Worm (Caenorhabditis elegans) whole organism, L1 larva: ENCODE data around the gene C08E8.5.

Experiments used
- C16A3.4 ChIP-seq: fragments of 150-350 bp; optimal IDR thresholded peaks from 2 replicates; lab custom pipeline; 2014; ENCODE audit warnings: missing biosample characterization, missing genetic modification characterization
- ama-1 ChIP-seq: fragments of 150-350 bp; optimal IDR thresholded peaks from 2 replicates; lab custom pipeline; 2014
- blmp-1 ChIP-seq: fragments of 150-350 bp; optimal IDR thresholded peaks from 2 replicates; lab custom pipeline; 2014; ENCODE audit warnings: missing biosample characterization, missing genetic modification characterization
- ceh-8 ChIP-seq: fragments of 200-800 bp; sonication (Bioruptor generic); optimal IDR thresholded peaks from 2 replicates; lab custom pipeline; 2018; ENCODE audit warnings: mild to moderate bottlenecking, missing genetic modification characterization, moderate library complexity, missing compliant biosample characterization
- ceh-82 ChIP-seq, 3 experiments: fragments of 150-350 bp in 1 of 3; sonication (generic microtip) in 2 of 3; optimal IDR thresholded peaks; 2 replicates each; lab custom pipeline; 2014 to 2017; ENCODE audit warnings: missing biosample characterization in 3 of 3, missing genetic modification characterization in 3 of 3
- dsc-1 ChIP-seq: sonication (generic microtip); optimal IDR thresholded peaks from 2 replicates; lab custom pipeline; 2016; ENCODE audit warnings: mild to moderate bottlenecking, missing genetic modification characterization, missing compliant biosample characterization
- efl-3 ChIP-seq: fragments of 200-800 bp; sonication (Bioruptor generic); optimal IDR thresholded peaks from 2 replicates; lab custom pipeline; 2018; ENCODE audit warnings: mild to moderate bottlenecking, missing genetic modification characterization, missing compliant biosample characterization
- egl-13 ChIP-seq: sonication (generic microtip); optimal IDR thresholded peaks from 2 replicates; lab custom pipeline; 2016; ENCODE audit warnings: missing genotype, missing genetic modification reagents, missing genetic modification characterization, missing compliant biosample characterization
- elt-2 ChIP-seq: sonication (generic microtip); optimal IDR thresholded peaks from 2 replicates; lab custom pipeline; 2016; ENCODE audit warnings: missing genetic modification characterization, mild to moderate bottlenecking, inconsistent platforms, missing compliant biosample characterization, missing genetic modification reagents
- elt-3 ChIP-seq, 6 experiments: fragments of 150-350 bp in 1 of 6; sonication (generic microtip); optimal IDR thresholded peaks; 2 replicates each; lab custom pipeline; 2017 to 2018; ENCODE audit warnings: missing biosample characterization in 6 of 6, missing genetic modification characterization in 6 of 6, inconsistent platforms in 1 of 6
- fkh-10 ChIP-seq: sonication (generic microtip); optimal IDR thresholded peaks from 2 replicates; lab custom pipeline; 2017; ENCODE audit warnings: missing biosample characterization, missing genetic modification reagents, missing genetic modification characterization
- fkh-4 ChIP-seq: sonication (generic microtip); optimal IDR thresholded peaks from 2 replicates; lab custom pipeline; 2016; ENCODE audit warnings: missing compliant biosample characterization, missing genetic modification characterization, borderline replicate concordance
- fos-1 ChIP-seq: fragments of 150-350 bp; optimal IDR thresholded peaks from 2 replicates; lab custom pipeline; 2014; ENCODE audit warnings: missing biosample characterization, missing genetic modification characterization
- grh-1 ChIP-seq: fragments of 200-800 bp; sonication (Bioruptor generic); IDR thresholded peaks from 2 replicates; pipeline ENCODE4 v1.3.6; 2022; ENCODE audit warnings: missing genetic modification reagents, missing genetic modification characterization, missing compliant biosample characterization
- hlh-4 ChIP-seq: sonication (generic microtip); optimal IDR thresholded peaks from 2 replicates; lab custom pipeline; 2016; ENCODE audit warnings: mild to moderate bottlenecking, missing genetic modification characterization, missing compliant biosample characterization
- irx-1 ChIP-seq: sonication (generic microtip); optimal IDR thresholded peaks from 2 replicates; lab custom pipeline; 2016; ENCODE audit warnings: missing genetic modification characterization, missing compliant biosample characterization
- jun-1 ChIP-seq: fragments of 150-350 bp; optimal IDR thresholded peaks from 2 replicates; lab custom pipeline; 2014; ENCODE audit warnings: missing biosample characterization, missing genetic modification reagents, missing genetic modification characterization
- lin-35 ChIP-seq, 2 experiments: fragments of 150-350 bp; optimal IDR thresholded peaks; 2 replicates each; lab custom pipeline; 2014; ENCODE audit warnings: missing biosample characterization in 2 of 2, missing genetic modification characterization in 2 of 2, missing genetic modification reagents in 2 of 2
- lin-39 ChIP-seq: fragments of 150-350 bp; optimal IDR thresholded peaks from 2 replicates; lab custom pipeline; 2014; ENCODE audit warnings: missing biosample characterization, missing genetic modification reagents, missing genetic modification characterization
- lsy-2 ChIP-seq, 2 experiments: fragments of 150-350 bp; optimal IDR thresholded peaks; 2 replicates each; lab custom pipeline; 2014; ENCODE audit warnings: missing biosample characterization in 2 of 2, missing genetic modification characterization in 2 of 2
- mab-9 ChIP-seq: fragments of 200-800 bp; sonication (Bioruptor generic); IDR thresholded peaks from 2 replicates; pipeline ENCODE4 v1.3.6; 2022; ENCODE audit warnings: missing genetic modification reagents, missing genetic modification characterization, missing compliant biosample characterization
- mdl-1 ChIP-seq, 2 experiments: fragments of 150-350 bp; optimal IDR thresholded peaks; 2 replicates each; lab custom pipeline; 2014 to 2017; ENCODE audit warnings: missing biosample characterization in 2 of 2, missing genetic modification characterization in 2 of 2, inconsistent platforms in 1 of 2
- mep-1 ChIP-seq: fragments of 150-350 bp; optimal IDR thresholded peaks from 2 replicates; lab custom pipeline; 2014; ENCODE audit warnings: missing biosample characterization, missing genetic modification characterization
- nhr-12 ChIP-seq: sonication (generic microtip); optimal IDR thresholded peaks from 2 replicates; lab custom pipeline; 2017; ENCODE audit warnings: missing biosample characterization, missing genetic modification characterization
- nhr-237 ChIP-seq: fragments of 150-350 bp; optimal IDR thresholded peaks from 2 replicates; lab custom pipeline; 2014; ENCODE audit warnings: missing biosample characterization, missing genetic modification characterization
- nhr-28 ChIP-seq: fragments of 150-350 bp; optimal IDR thresholded peaks from 2 replicates; lab custom pipeline; 2014; ENCODE audit warnings: missing biosample characterization, missing genetic modification characterization
- nhr-76 ChIP-seq: sonication (generic microtip); optimal IDR thresholded peaks from 2 replicates; lab custom pipeline; 2017; ENCODE audit warnings: missing biosample characterization, missing genetic modification characterization
- nhr-90 ChIP-seq: sonication (generic microtip); optimal IDR thresholded peaks from 2 replicates; lab custom pipeline; 2016; ENCODE audit warnings: mild to moderate bottlenecking, missing genetic modification characterization, missing compliant biosample characterization; ENCODE audit not compliant: poor library complexity
- skn-1 ChIP-seq: fragments of 150-350 bp; optimal IDR thresholded peaks from 2 replicates; lab custom pipeline; 2014; ENCODE audit warnings: missing biosample characterization, missing genetic modification characterization
- snpc-4 ChIP-seq: fragments of 150-350 bp; optimal IDR thresholded peaks from 2 replicates; lab custom pipeline; 2014; ENCODE audit warnings: missing biosample characterization, missing genetic modification characterization
- snu-23 ChIP-seq: sonication (generic microtip); optimal IDR thresholded peaks from 2 replicates; lab custom pipeline; 2016; ENCODE audit warnings: missing genetic modification characterization, missing compliant biosample characterization
- sptf-1 ChIP-seq: fragments of 150-350 bp; optimal IDR thresholded peaks from 2 replicates; lab custom pipeline; 2014; ENCODE audit warnings: missing biosample characterization, missing genetic modification characterization
- tlp-1 ChIP-seq: fragments of 150-350 bp; optimal IDR thresholded peaks from 2 replicates; lab custom pipeline; 2014; ENCODE audit warnings: missing biosample characterization, missing genetic modification characterization
- unc-98 ChIP-seq: fragments of 200-800 bp; sonication (Bioruptor generic); IDR thresholded peaks from 2 replicates; pipeline ENCODE4 v1.3.6; 2022; ENCODE audit warnings: missing genetic modification characterization, missing compliant biosample characterization
- vab-15 ChIP-seq: sonication (generic microtip); optimal IDR thresholded peaks from 2 replicates; lab custom pipeline; 2017; ENCODE audit warnings: missing genotype, mild to moderate bottlenecking, missing genetic modification characterization, missing compliant biosample characterization
- zag-1 ChIP-seq: fragments of 150-350 bp; optimal IDR thresholded peaks from 2 replicates; lab custom pipeline; 2014; ENCODE audit warnings: missing biosample characterization, missing genetic modification characterization
- ztf-4 ChIP-seq: fragments of 150-350 bp; optimal IDR thresholded peaks from 2 replicates; lab custom pipeline; 2014; ENCODE audit warnings: missing biosample characterization, missing genetic modification characterization

The C08E8.5 gene

ce11 chrV:18374194-18374593, 14.4 kb upstream of the C08E8.5 start, which contains the start of gene Y51A2B.2:
TSS of gene Y51A2B.2 (plus strand) at chrV:18374494.
- no peak for TF ChIP-seq ceh-8 (GFP tag; lab: Kevin White, UChicago)
- TF ChIP-seq ama-1 (lab: Kevin White, UChicago), result no peak
- TF ChIP-seq ceh-82 (tag; optimal IDR thresholded peaks at IDR 0.05; lab: Kevin White, UChicago), result no peak
- no peak for TF ChIP-seq nhr-237 (tag; lab: Kevin White, UChicago)
- no peak for TF ChIP-seq skn-1 (tag; lab: Kevin White, UChicago)
- no peak for TF ChIP-seq grh-1 (GFP tag; lab: Robert Waterston, UW)
- no peak for TF ChIP-seq sptf-1
- TF ChIP-seq nhr-28 (tag; lab: Kevin White, UChicago), result no peak
- TF ChIP-seq dsc-1, result no peak
- no peak for TF ChIP-seq nhr-12 (tag; lab: Kevin White, UChicago)
- no peak for TF ChIP-seq nhr-76 (tag; lab: Kevin White, UChicago)
- no peak for TF ChIP-seq vab-15
- no peak for TF ChIP-seq mdl-1 (tag; optimal IDR thresholded peaks at IDR 0.05; lab: Kevin White, UChicago)
- TF ChIP-seq fkh-10 (GFP tag; lab: Kevin White, UChicago), result no peak
- no peak for TF ChIP-seq nhr-90
- no peak for TF ChIP-seq snpc-4
- TF ChIP-seq ztf-4 (tag; lab: Kevin White, UChicago), result no peak
- TF ChIP-seq elt-2, result no peak

ce11 chrV:18371579-18371978, 11.8 kb upstream of the C08E8.5 start, which contains the start of gene C08E8.4:
TSS of gene C08E8.4 (plus strand) at chrV:18371846.
- peak; percentile 82 for TF ChIP-seq elt-2
- TF ChIP-seq lin-35 (GFP tag; optimal IDR thresholded peaks at IDR 0.05; lab: Kevin White, UChicago), result peak in 1 of 2 experiments; percentile 30
- TF ChIP-seq elt-3 (tag; optimal IDR thresholded peaks at IDR 0.05; lab: Kevin White, UChicago), result peak in 2 of 6 experiments; percentile 23 to 25
- no peak for TF ChIP-seq fos-1 (tag; lab: Kevin White, UChicago)
- TF ChIP-seq, all 84 proteins: peak for 3

- TF ChIP-seq fkh-4 (tag; lab: Kevin White, UChicago) (no peak), fos-1 (tag; lab: Kevin White, UChicago) (no peak), hlh-4 (tag; lab: Kevin White, UChicago) (no peak), snu-23 (GFP tag; lab: Kevin White, UChicago) (no peak), efl-3 (no peak), jun-1 (tag; lab: Kevin White, UChicago) (no peak), lin-39 (tag; lab: Kevin White, UChicago) (no peak), lin-35 (GFP tag; optimal IDR thresholded peaks at IDR 0.05; lab: Kevin White, UChicago) (no peak), grh-1 (GFP tag; lab: Robert Waterston, UW) (no peak), zag-1 (tag; lab: Kevin White, UChicago) (no peak), C16A3.4 (tag; lab: Kevin White, UChicago) (no peak), egl-13 (no peak), nhr-28 (tag; lab: Kevin White, UChicago) (no peak), mep-1 (tag; lab: Kevin White, UChicago) (no peak), unc-98 (no peak), mab-9 (GFP tag; lab: Robert Waterston, UW) (no peak), blmp-1 (tag; lab: Kevin White, UChicago) (no peak), sptf-1 (no peak)
These were observed 11.2 kb upstream of the C08E8.5 start for ce11 chrV:18371028-18371427.

ce11 chrV:18368322-18368721, 8.5 kb upstream of the C08E8.5 start, which contains the start of gene C08E8.6:
TSS of gene C08E8.6 (minus strand) at chrV:18368422.
- TF ChIP-seq tlp-1 (tag; lab: Kevin White, UChicago), result no peak
- TF ChIP-seq lsy-2 (tag; optimal IDR thresholded peaks at IDR 0.05; lab: Kevin White, UChicago), result no peak
- TF ChIP-seq, all 84 proteins: peak for 0

- no peak for TF ChIP-seq irx-1 (tag; lab: Kevin White, UChicago)
- peak; percentile 3 for TF ChIP-seq dsc-1
These were observed 4.8 kb upstream of the C08E8.5 start, which contains the start of gene C08E8.9 for ce11 chrV:18364558-18364957. TSS of gene C08E8.9 (plus strand) at chrV:18364858.
